Fruit fly (Drosophila melanogaster) whole organism, embryonic: Measurements from ENCODE around the gene Tnpo.

ENCODE experiments used
- Atf3 ChIP-seq: fragments of 200-800 bp; sonication (Bioruptor generic); optimal IDR thresholded peaks from 3 replicates; lab custom pipeline; 2016; ENCODE audit warnings: missing biosample characterization, missing genetic modification characterization
- B-H2 ChIP-seq: fragments of 200-800 bp; sonication (Bioruptor generic); optimal IDR thresholded peaks from 2 replicates; lab custom pipeline; 2018; ENCODE audit warnings: missing biosample characterization, mild to moderate bottlenecking, missing genetic modification characterization
- Bgb ChIP-seq: fragments of 200-800 bp; sonication (Bioruptor generic); IDR thresholded peaks from 2 replicates; pipeline ENCODE4 v1.3.6; 2022; ENCODE audit warnings: missing biosample characterization, missing genetic modification characterization; ENCODE audit not compliant: partially characterized antibody
- Bteb2 ChIP-seq: fragments of 200-800 bp; sonication (Bioruptor generic); optimal IDR thresholded peaks from 2 replicates; lab custom pipeline; 2016; ENCODE audit warnings: missing biosample characterization, missing genetic modification characterization
- CG12104 ChIP-seq: fragments of 200-800 bp; sonication (Bioruptor generic); optimal IDR thresholded peaks from 3 replicates; lab custom pipeline; 2016; ENCODE audit warnings: missing biosample characterization, missing genetic modification characterization
- CG12155 ChIP-seq: fragments of 200-800 bp; sonication (Bioruptor generic); optimal IDR thresholded peaks from 3 replicates; lab custom pipeline; 2016; ENCODE audit warnings: missing biosample characterization, missing genetic modification characterization
- CG12219 ChIP-seq: fragments of 200-800 bp; sonication (Bioruptor generic); optimal IDR thresholded peaks from 3 replicates; lab custom pipeline; 2018; ENCODE audit warnings: missing biosample characterization, mild to moderate bottlenecking, missing genetic modification characterization
- CG12659 ChIP-seq: fragments of 200-800 bp; sonication (Bioruptor generic); optimal IDR thresholded peaks from 3 replicates; lab custom pipeline; 2017; ENCODE audit warnings: mild to moderate bottlenecking, missing biosample characterization, missing genetic modification reagents, missing genetic modification characterization
- CG14667 ChIP-seq: fragments of 200-800 bp; sonication (Bioruptor generic); IDR thresholded peaks from 2 replicates; pipeline ENCODE4 v1.3.6; 2022; ENCODE audit warnings: missing biosample characterization, missing genetic modification characterization
- CG18011 ChIP-seq: fragments of 200-800 bp; sonication (Bioruptor generic); optimal IDR thresholded peaks from 2 replicates; lab custom pipeline; 2017; ENCODE audit warnings: missing biosample characterization, missing genetic modification characterization, mild to moderate bottlenecking, moderate library complexity, missing genotype
- CG2199 ChIP-seq: fragments of 200-800 bp; sonication (Bioruptor generic); IDR thresholded peaks from 3 replicates; pipeline ENCODE4 v1.3.6; 2022; ENCODE audit warnings: missing biosample characterization, missing genetic modification characterization
- CG30403 ChIP-seq: fragments of 200-800 bp; sonication (Bioruptor generic); optimal IDR thresholded peaks from 3 replicates; lab custom pipeline; 2016; ENCODE audit warnings: missing biosample characterization, missing genetic modification characterization
- CG4282 ChIP-seq: fragments of 200-800 bp; sonication (Bioruptor generic); optimal IDR thresholded peaks from 2 replicates; lab custom pipeline; 2016; ENCODE audit warnings: missing biosample characterization, missing genetic modification characterization
- CG5180 ChIP-seq: fragments of 200-800 bp; sonication (Bioruptor generic); optimal IDR thresholded peaks from 3 replicates; lab custom pipeline; 2017; ENCODE audit warnings: missing biosample characterization, missing genetic modification characterization, mild to moderate bottlenecking, moderate library complexity, missing genetic modification reagents
- CG6683 ChIP-seq: fragments of 200-800 bp; sonication (Bioruptor generic); optimal IDR thresholded peaks from 2 replicates; lab custom pipeline; 2017; ENCODE audit warnings: missing biosample characterization, mild to moderate bottlenecking, missing genetic modification characterization, missing genetic modification reagents
- CG6813 ChIP-seq: fragments of 200-800 bp; sonication (Bioruptor generic); optimal IDR thresholded peaks from 2 replicates; lab custom pipeline; 2017; ENCODE audit warnings: missing biosample characterization, missing genetic modification characterization, mild to moderate bottlenecking, moderate library complexity, missing genetic modification reagents
- CG7271 ChIP-seq: fragments of 200-800 bp; sonication (Bioruptor generic); optimal IDR thresholded peaks from 2 replicates; lab custom pipeline; 2018; ENCODE audit warnings: missing biosample characterization, mild to moderate bottlenecking, missing genetic modification characterization, moderate library complexity
- CG8924 ChIP-seq: fragments of 200-800 bp; optimal IDR thresholded peaks from 3 replicates; lab custom pipeline; 2019; ENCODE audit warnings: missing biosample characterization, mild to moderate bottlenecking, missing genetic modification characterization, moderate library complexity
- CG9817 ChIP-seq: fragments of 200-800 bp; sonication (Bioruptor generic); optimal IDR thresholded peaks from 2 replicates; lab custom pipeline; 2018; ENCODE audit warnings: missing biosample characterization, mild to moderate bottlenecking, missing genetic modification characterization, moderate library complexity
- Camta ChIP-seq: fragments of 200-800 bp; sonication (Bioruptor generic); optimal IDR thresholded peaks from 2 replicates; lab custom pipeline; 2016; ENCODE audit warnings: missing biosample characterization, missing genetic modification characterization
- CoRest ChIP-seq: fragments of 200-800 bp; sonication (Bioruptor generic); optimal IDR thresholded peaks from 3 replicates; lab custom pipeline; 2018; ENCODE audit warnings: missing biosample characterization, mild to moderate bottlenecking, missing genetic modification characterization, moderate library complexity
- CrebB ChIP-seq: fragments of 200-800 bp; sonication (Bioruptor generic); optimal IDR thresholded peaks from 3 replicates; lab custom pipeline; 2018; ENCODE audit warnings: missing biosample characterization, mild to moderate bottlenecking, missing genetic modification characterization
- D19A ChIP-seq: fragments of 200-800 bp; optimal IDR thresholded peaks from 3 replicates; lab custom pipeline; 2019; ENCODE audit warnings: missing biosample characterization, mild to moderate bottlenecking, missing genetic modification characterization, moderate library complexity
- Dip2 ChIP-seq: fragments of 200-800 bp; sonication (Bioruptor generic); IDR thresholded peaks from 2 replicates; pipeline ENCODE4 v1.3.6; 2022; ENCODE audit warnings: missing biosample characterization, missing genetic modification characterization
- Dll ChIP-seq: fragments of 200-800 bp; sonication (Bioruptor generic); IDR thresholded peaks from 4 replicates; pipeline ENCODE4 v1.3.6; 2022; ENCODE audit warnings: missing biosample characterization, missing genetic modification characterization; ENCODE audit not compliant: partially characterized antibody
- H2.0 ChIP-seq: fragments of 200-800 bp; sonication (Bioruptor generic); IDR thresholded peaks from 2 replicates; pipeline ENCODE4 v1.3.6; 2022; ENCODE audit warnings: missing biosample characterization, missing genetic modification characterization
- NC2β ChIP-seq: fragments of 200-800 bp; sonication (Bioruptor generic); optimal IDR thresholded peaks from 2 replicates; lab custom pipeline; 2016; ENCODE audit warnings: missing biosample characterization, missing genetic modification characterization
- Trl ChIP-seq, 3 experiments: fragments of >200 bp in 2 of 3; fragments of 200-800 bp in 1 of 3; sonication (Bioruptor generic) in 1 of 3; optimal IDR thresholded peaks; 2 replicates in 1 of 3; 3 replicates in 2 of 3; lab custom pipeline; 2016 to 2017; ENCODE audit warnings: missing biosample characterization in 1 of 3, missing genetic modification characterization in 1 of 3
- bab2 ChIP-seq: fragments of 200-800 bp; sonication (Bioruptor generic); optimal IDR thresholded peaks from 2 replicates; lab custom pipeline; 2016; ENCODE audit warnings: missing biosample characterization, missing genetic modification characterization
- bsh ChIP-seq, 2 experiments: fragments of 200-800 bp; sonication (Bioruptor generic); optimal IDR thresholded peaks; 2 replicates each; lab custom pipeline; 2017 to 2018; ENCODE audit warnings: mild to moderate bottlenecking in 2 of 2, missing biosample characterization in 2 of 2, missing genetic modification characterization in 2 of 2, moderate library complexity in 1 of 2
- chinmo ChIP-seq: fragments of 200-800 bp; sonication (Bioruptor generic); IDR thresholded peaks from 4 replicates; pipeline ENCODE4 v1.3.6; 2022; ENCODE audit warnings: missing biosample characterization, missing genetic modification characterization; ENCODE audit not compliant: partially characterized antibody
- chn ChIP-seq: fragments of 200-800 bp; sonication (Bioruptor generic); optimal IDR thresholded peaks from 2 replicates; lab custom pipeline; 2016; ENCODE audit warnings: missing biosample characterization, missing genetic modification characterization
- ems ChIP-seq: fragments of 200-800 bp; sonication (Bioruptor generic); optimal IDR thresholded peaks from 3 replicates; lab custom pipeline; 2016; ENCODE audit warnings: missing biosample characterization, missing genetic modification characterization
- gsb-n ChIP-seq: fragments of 200-800 bp; sonication (Bioruptor generic); optimal IDR thresholded peaks from 3 replicates; lab custom pipeline; 2018; ENCODE audit warnings: missing biosample characterization, mild to moderate bottlenecking, missing genetic modification characterization
- ken ChIP-seq: fragments of 200-800 bp; sonication (Bioruptor generic); IDR thresholded peaks from 3 replicates; pipeline ENCODE4 v1.3.6; 2022; ENCODE audit warnings: missing biosample characterization, missing genetic modification characterization
- lab ChIP-seq: fragments of 200-800 bp; sonication (Bioruptor generic); optimal IDR thresholded peaks from 3 replicates; lab custom pipeline; 2017; ENCODE audit warnings: missing biosample characterization, missing genetic modification characterization, mild to moderate bottlenecking, moderate library complexity, missing genetic modification reagents
- nmo ChIP-seq: fragments of 200-800 bp; sonication (Bioruptor generic); optimal IDR thresholded peaks from 2 replicates; lab custom pipeline; 2018; ENCODE audit warnings: missing biosample characterization, mild to moderate bottlenecking, missing genetic modification characterization, moderate library complexity
- oc ChIP-seq: fragments of 200-800 bp; sonication (Bioruptor generic); optimal IDR thresholded peaks from 2 replicates; lab custom pipeline; 2018; ENCODE audit warnings: missing biosample characterization, mild to moderate bottlenecking, missing genetic modification characterization, moderate library complexity
- pfk ChIP-seq: fragments of 200-800 bp; sonication (Bioruptor generic); optimal IDR thresholded peaks from 2 replicates; lab custom pipeline; 2018; ENCODE audit warnings: missing biosample characterization, mild to moderate bottlenecking, missing genetic modification characterization, moderate library complexity
- sens ChIP-seq: fragments of 200-800 bp; sonication (Bioruptor generic); peaks from one replicate; lab custom pipeline; 2016; ENCODE audit warnings: missing biosample characterization, missing genetic modification characterization
- so ChIP-seq: fragments of 200-800 bp; sonication (Bioruptor generic); IDR thresholded peaks from 3 replicates; pipeline ENCODE4 v1.3.6; 2022; ENCODE audit warnings: missing biosample characterization, missing genetic modification characterization
- sqz ChIP-seq: fragments of 200-800 bp; sonication (Bioruptor generic); optimal IDR thresholded peaks from 3 replicates; lab custom pipeline; 2018; ENCODE audit warnings: missing biosample characterization, mild to moderate bottlenecking, missing genetic modification characterization
- tin ChIP-seq: fragments of 200-800 bp; sonication (Bioruptor generic); optimal IDR thresholded peaks from 3 replicates; lab custom pipeline; 2016; ENCODE audit warnings: missing biosample characterization, missing genetic modification characterization
- trem ChIP-seq: fragments of 200-800 bp; optimal IDR thresholded peaks from 3 replicates; lab custom pipeline; 2019; ENCODE audit warnings: missing biosample characterization, mild to moderate bottlenecking, missing genetic modification characterization, moderate library complexity
- unpg ChIP-seq: fragments of 200-800 bp; sonication (Bioruptor generic); optimal IDR thresholded peaks from 3 replicates; lab custom pipeline; 2018; ENCODE audit warnings: missing biosample characterization, mild to moderate bottlenecking, missing genetic modification characterization, moderate library complexity
- vnd ChIP-seq: fragments of 200-800 bp; sonication (Bioruptor generic); IDR thresholded peaks from 3 replicates; pipeline ENCODE4 v1.3.6; 2022; ENCODE audit warnings: missing biosample characterization, missing genetic modification characterization; ENCODE audit not compliant: partially characterized antibody
- zen2 ChIP-seq: fragments of 200-800 bp; sonication (Bioruptor generic); IDR thresholded peaks from 3 replicates; pipeline ENCODE4 v1.3.6; 2022; ENCODE audit warnings: missing biosample characterization, missing genetic modification characterization; ENCODE audit not compliant: partially characterized antibody
- zf30C ChIP-seq: fragments of 200-800 bp; sonication (Bioruptor generic); optimal IDR thresholded peaks from 3 replicates; lab custom pipeline; 2018; ENCODE audit warnings: missing biosample characterization, mild to moderate bottlenecking, missing genetic modification characterization

The Tnpo gene

DNA sequence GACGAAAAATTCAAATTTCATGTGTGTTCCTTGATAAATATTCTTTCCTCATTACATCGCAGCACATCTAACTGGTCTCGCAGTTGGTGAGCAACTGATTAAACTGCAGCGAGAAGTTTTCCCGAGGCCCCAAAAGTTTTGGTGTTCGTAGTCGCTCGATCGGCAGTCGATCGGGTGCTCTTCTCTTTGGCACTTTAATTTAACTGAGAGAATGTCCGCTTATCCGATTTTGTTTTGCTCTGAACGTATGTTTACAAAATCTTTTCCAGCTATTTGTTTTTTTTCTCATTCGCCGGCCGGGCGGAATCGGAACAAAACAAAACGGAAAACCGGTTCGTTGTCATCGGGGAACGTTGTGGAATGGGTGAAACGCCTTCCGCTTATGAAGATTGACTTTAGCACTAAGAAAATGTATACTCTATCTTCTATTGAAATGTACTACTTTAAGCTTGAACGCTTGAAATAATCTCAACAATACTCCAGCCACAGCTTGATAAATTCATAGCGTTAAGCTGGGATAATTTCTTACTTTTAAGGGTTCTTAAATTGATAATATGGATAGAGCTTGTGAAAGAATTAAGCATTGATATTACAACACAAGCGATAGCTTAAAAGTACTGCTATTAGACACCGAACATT is 25.4 kb downstream of the Tnpo start (continued):
- TF ChIP-seq Atf3: no peak
- TF ChIP-seq Camta: no peak
- peak; percentile 70 to 72 for TF ChIP-seq Trl (optimal IDR thresholded peaks at IDR 0.05; lab: Kevin White, UChicago)
- TF ChIP-seq Trl (GFP tag; optimal IDR thresholded peaks at IDR 0.05; lab: Kevin White, UChicago): no peak
- TF ChIP-seq Bteb2 (GFP tag; lab: Kevin White, UChicago): no peak
- TF ChIP-seq lab: peak; percentile 13
- TF ChIP-seq bsh (GFP tag; optimal IDR thresholded peaks at IDR 0.05; lab: Kevin White, UChicago): peak in 1 of 2 experiments; percentile 56
- TF ChIP-seq gsb-n: no peak
- 0 out of 2 replicates have a peak, but pooled peaks have one; percentile 12 for TF ChIP-seq Bgb (GFP tag; lab: Robert Waterston, UW)
- no peak for TF ChIP-seq ken (GFP tag; lab: Robert Waterston, UW)
- peak; percentile 56 for TF ChIP-seq CG6813 (GFP tag; lab: Kevin White, UChicago)
- TF ChIP-seq CG6683 (GFP tag; lab: Kevin White, UChicago): no peak
- no peak for TF ChIP-seq CoRest (tag; lab: Kevin White, UChicago)
- peak; percentile 55; the same call in 1 of the 3 replicates for TF ChIP-seq zen2 (GFP tag; lab: Robert Waterston, UW)
- no peak for TF ChIP-seq tin (GFP tag; lab: Kevin White, UChicago)
- no peak for TF ChIP-seq CG18011 (GFP tag; lab: Kevin White, UChicago)
- peak; percentile 36 for TF ChIP-seq sqz (GFP tag; lab: Kevin White, UChicago)
- no peak for TF ChIP-seq NC2β (GFP tag; lab: Kevin White, UChicago)
- no peak for TF ChIP-seq CG7271 (tag; lab: Kevin White, UChicago)
- peak; percentile 94 for TF ChIP-seq pfk (GFP tag; lab: Kevin White, UChicago)
- TF ChIP-seq ems: no peak
- TF ChIP-seq CG30403 (GFP tag; lab: Kevin White, UChicago): no peak
- no peak for TF ChIP-seq CG4282 (GFP tag; lab: Kevin White, UChicago)
- TF ChIP-seq bab2 (GFP tag; lab: Kevin White, UChicago): no peak
- peak; percentile 89 for TF ChIP-seq CG12155 (GFP tag; lab: Kevin White, UChicago)
- peak; percentile 37 for TF ChIP-seq unpg (GFP tag; lab: Kevin White, UChicago)
- no peak for TF ChIP-seq chn
- TF ChIP-seq CG5180 (GFP tag; lab: Kevin White, UChicago): peak; percentile 3
- TF ChIP-seq zf30C: no peak
- TF ChIP-seq CG14667 (GFP tag; lab: Robert Waterston, UW): no peak
- peak; percentile 94 for TF ChIP-seq D19A (tag; lab: Kevin White, UChicago)
- peak; percentile 29 for TF ChIP-seq oc (tag; lab: Kevin White, UChicago)
- no peak for TF ChIP-seq vnd
- TF ChIP-seq CrebB: peak; percentile 51
- no peak for TF ChIP-seq nmo (GFP tag; lab: Kevin White, UChicago)
- TF ChIP-seq CG8924: no peak
- TF ChIP-seq CG9817 (tag; lab: Kevin White, UChicago): no peak
- no peak for TF ChIP-seq Dip2 (GFP tag; lab: Robert Waterston, UW)
- TF ChIP-seq H2.0 (GFP tag; lab: Robert Waterston, UW): no peak
- TF ChIP-seq CG2199 (GFP tag; lab: Robert Waterston, UW): peak; percentile 57; the same call in 1 of the 3 replicates
- TF ChIP-seq so (GFP tag; lab: Robert Waterston, UW): peak; percentile 47; the same call in 1 of the 3 replicates
- peak; percentile 57; the same call in 2 of the 4 replicates for TF ChIP-seq Dll
- TF ChIP-seq CG12659 (GFP tag; lab: Kevin White, UChicago): no peak
- peak; percentile 30 for TF ChIP-seq CG12219
- peak; percentile 87 for TF ChIP-seq sens (GFP tag; lab: Kevin White, UChicago)
- peak; percentile 93 for TF ChIP-seq chinmo (GFP tag; lab: Robert Waterston, UW)
- TF ChIP-seq trem: no peak
- no peak for TF ChIP-seq CG12104 (GFP tag; lab: Kevin White, UChicago)
- TF ChIP-seq B-H2 (GFP tag; lab: Kevin White, UChicago): peak; percentile 15
